Worm (Caenorhabditis elegans): ENCODE results near the gene fbxa-150.

DNA sequence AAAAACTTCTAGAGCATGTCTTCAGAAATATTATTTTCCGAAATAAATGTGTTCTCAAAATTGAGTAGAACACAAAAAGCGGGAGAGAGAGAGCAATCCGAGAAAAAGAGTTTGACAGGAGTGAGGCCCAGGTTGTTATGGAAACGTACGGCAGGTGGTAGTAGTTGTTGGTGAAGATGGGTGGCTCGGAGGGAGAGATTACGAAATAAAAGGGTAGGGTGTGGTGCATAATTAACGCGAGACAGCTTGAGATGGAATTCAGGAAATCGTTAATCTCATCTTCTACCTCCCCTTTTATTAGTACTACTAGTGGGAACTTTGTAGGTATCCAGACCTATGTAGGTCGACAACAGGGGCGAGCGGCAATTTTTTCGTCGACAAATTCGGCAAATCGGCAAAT lies 11.7 kb downstream of the fbxa-150 start, which contains the start of gene famh-161:
- TF ChIP-seq zag-1 (tag; optimal IDR thresholded peaks at IDR 0.05) (no peak), pqm-1 (tag; optimal IDR thresholded peaks at IDR 0.05) (no peak), snpc-4 (tag; optimal IDR thresholded peaks at IDR 0.05) (no peak), aly-2 (tag; optimal IDR thresholded peaks at IDR 0.05) (no peak), lin-39 (tag; optimal IDR thresholded peaks at IDR 0.05) (no peak), fos-1 (tag; optimal IDR thresholded peaks at IDR 0.05) (no peak), nhr-28 (tag; optimal IDR thresholded peaks at IDR 0.05) (no peak), skn-1 (tag; optimal IDR thresholded peaks at IDR 0.05) (no peak), nhr-237 (tag; optimal IDR thresholded peaks at IDR 0.05) (no peak)
